Worm (Caenorhabditis elegans) whole organism, L3 larva: Measurements from ENCODE around the gene C45G9.10.

Experiments
- aly-2 ChIP-seq: fragments of 150-350 bp; optimal IDR thresholded peaks from 2 replicates; lab custom pipeline; 2014; ENCODE audit warnings: missing biosample characterization, missing genetic modification characterization
- ama-1 ChIP-seq: fragments of 150-350 bp; optimal IDR thresholded peaks from 2 replicates; lab custom pipeline; 2018
- ceh-9 ChIP-seq: sonication (generic microtip); optimal IDR thresholded peaks from 2 replicates; lab custom pipeline; 2018; ENCODE audit warnings: missing biosample characterization, missing genetic modification characterization
- elt-3 ChIP-seq, 3 experiments: fragments of 150-350 bp in 1 of 3; sonication (generic microtip) in 2 of 3; optimal IDR thresholded peaks; 2 replicates in 2 of 3; 4 replicates in 1 of 3; lab custom pipeline; 2014 to 2017; ENCODE audit warnings: missing biosample characterization in 3 of 3, missing genetic modification characterization in 3 of 3
- snpc-4 ChIP-seq: fragments of 150-350 bp; optimal IDR thresholded peaks from 2 replicates; lab custom pipeline; 2014; ENCODE audit warnings: missing biosample characterization, missing genetic modification characterization
- tbx-2 ChIP-seq: sonication (generic microtip); optimal IDR thresholded peaks from 2 replicates; lab custom pipeline; 2016; ENCODE audit warnings: mild to moderate bottlenecking, missing genetic modification characterization, missing compliant biosample characterization
- unc-62 ChIP-seq: fragments of 150-350 bp; sonication (generic microtip); optimal IDR thresholded peaks from 4 replicates; lab custom pipeline; 2014; ENCODE audit warnings: missing biosample characterization, missing genetic modification reagents, missing genetic modification characterization

ce11 chrIII:5078062-5078461, 16.4 kb upstream of the C45G9.10 start:
- TF ChIP-seq tbx-2 (tag; lab: Kevin White, UChicago) (no peak), aly-2 (no peak), ama-1 (peak; percentile 26), elt-3 (tag; optimal IDR thresholded peaks at IDR 0.05; lab: Kevin White, UChicago) (peak in 1 of 3 experiments; percentile 8), ceh-9 (tag; lab: Kevin White, UChicago) (no peak), snpc-4 (tag; lab: Kevin White, UChicago) (peak; percentile 10), unc-62 (GFP tag; lab: Kevin White, UChicago) (no peak)
